Fruit fly (Drosophila melanogaster): ENCODE results near the gene p38c.
A peak's percentile ranks its signal among the peaks of the same experiment; 100 is the strongest.

The p38c gene

DNA sequence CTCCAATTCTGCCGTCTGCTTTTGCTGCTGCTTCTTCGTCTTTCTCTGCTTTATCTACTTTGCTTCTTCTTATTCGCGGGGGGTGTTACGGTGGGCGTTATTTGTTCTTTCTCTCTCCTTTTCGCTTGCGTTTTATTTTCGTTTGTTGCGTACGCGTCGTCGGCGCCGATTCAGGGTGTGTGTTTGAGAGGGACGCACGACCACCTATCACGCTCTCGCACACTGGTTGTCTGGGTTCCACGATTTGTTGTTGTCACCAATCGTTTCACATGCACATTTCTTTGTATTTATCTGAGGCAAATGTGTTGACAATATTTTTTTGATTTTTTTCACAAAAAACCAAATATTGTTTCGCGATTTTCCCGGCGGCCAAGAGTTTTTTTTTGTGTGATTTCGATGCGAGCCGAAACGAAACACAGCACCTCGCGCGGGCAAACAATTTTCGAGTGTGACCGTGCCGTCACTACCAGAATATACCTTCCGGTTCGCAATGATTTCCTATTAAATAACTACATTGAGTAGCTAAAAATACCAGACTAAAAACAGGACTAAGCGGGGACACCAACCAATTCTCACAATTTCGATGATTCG lies 44.6 kb downstream of the p38c start, which contains the start of gene Syx1A (continued):
- TF ChIP-seq sima (GFP tag; optimal IDR thresholded peaks at IDR 0.05): no peak
- no peak for TF ChIP-seq h (optimal IDR thresholded peaks at IDR 0.05)
- TF ChIP-seq fru (optimal IDR thresholded peaks at IDR 0.05): no peak
- no peak for TF ChIP-seq Lpt (GFP tag; optimal IDR thresholded peaks at IDR 0.05)
- TF ChIP-seq nerfin-2 (GFP tag; IDR thresholded peaks at IDR 0.05; ENCODE audit: partially characterized antibody): no peak
- TF ChIP-seq Abd-B (GFP tag; optimal IDR thresholded peaks at IDR 0.05): no peak
- TF ChIP-seq br (optimal IDR thresholded peaks at IDR 0.05): no peak
- TF ChIP-seq CG3726 (GFP tag; IDR thresholded peaks at IDR 0.05): no peak
- no peak for TF ChIP-seq ttk (GFP tag; IDR thresholded peaks at IDR 0.05)
- TF ChIP-seq Atf6 (GFP tag; IDR thresholded peaks at IDR 0.05): no peak
- no peak for TF ChIP-seq corto (GFP tag; optimal IDR thresholded peaks at IDR 0.05)
- TF ChIP-seq CG3281 (GFP tag; optimal IDR thresholded peaks at IDR 0.05): peak; percentile 55
- TF ChIP-seq zfh1 (GFP tag; IDR thresholded peaks at IDR 0.05): no peak
- no peak for TF ChIP-seq rib (GFP tag; IDR thresholded peaks at IDR 0.05)
- no peak for TF ChIP-seq CG12236 (GFP tag; optimal IDR thresholded peaks at IDR 0.05)
- peak; percentile 27 for TF ChIP-seq CG14710 (tag; optimal IDR thresholded peaks at IDR 0.05)
- peak; percentile 13 for TF ChIP-seq HHEX (GFP tag; optimal IDR thresholded peaks at IDR 0.05)
- TF ChIP-seq CG7556 (GFP tag; optimal IDR thresholded peaks at IDR 0.05): no peak
- no peak for TF ChIP-seq lbe (GFP tag; optimal IDR thresholded peaks at IDR 0.05)
- peak; percentile 82 for TF ChIP-seq Med (GFP tag)
- no peak for TF ChIP-seq dmrt99B (tag; optimal IDR thresholded peaks at IDR 0.05)
- TF ChIP-seq CG16815 (GFP tag; optimal IDR thresholded peaks at IDR 0.05): no peak
- no peak for TF ChIP-seq CkIIα-i1 (GFP tag; IDR thresholded peaks at IDR 0.05)
- TF ChIP-seq gro (GFP tag; optimal IDR thresholded peaks at IDR 0.05): peak; percentile 16
- peak; percentile 3 for TF ChIP-seq CG2875 (GFP tag; optimal IDR thresholded peaks at IDR 0.05)
- no peak for TF ChIP-seq grn (GFP tag; optimal IDR thresholded peaks at IDR 0.05)
- peak; percentile 1 for TF ChIP-seq HmgD (GFP tag; optimal IDR thresholded peaks at IDR 0.05)
- no peak for TF ChIP-seq CG17361 (GFP tag; IDR thresholded peaks at IDR 0.05)
- TF ChIP-seq BtbVII (GFP tag; optimal IDR thresholded peaks at IDR 0.05): peak; percentile 36
- TF ChIP-seq nmo (GFP tag; optimal IDR thresholded peaks at IDR 0.05): peak; percentile 29
- TF ChIP-seq CG15011 (GFP tag; optimal IDR thresholded peaks at IDR 0.05): no peak
- no peak for TF ChIP-seq Fer2 (tag; optimal IDR thresholded peaks at IDR 0.05)
- no peak for TF ChIP-seq CG10979 (tag; optimal IDR thresholded peaks at IDR 0.05)
- TF ChIP-seq gfzf (GFP tag; optimal IDR thresholded peaks at IDR 0.05): peak; percentile 97
- TF ChIP-seq knrl (GFP tag; IDR thresholded peaks at IDR 0.05; ENCODE audit: partially characterized antibody): no peak
- no peak for TF ChIP-seq ind (GFP tag; optimal IDR thresholded peaks at IDR 0.05)
- no peak for TF ChIP-seq tup (GFP tag; optimal IDR thresholded peaks at IDR 0.05)
- peak; percentile 54 for TF ChIP-seq MESR4 (GFP tag; optimal IDR thresholded peaks at IDR 0.05)
- TF ChIP-seq shn (GFP tag; optimal IDR thresholded peaks at IDR 0.05): no peak
- no peak for TF ChIP-seq D19A (tag; optimal IDR thresholded peaks at IDR 0.05)
- no peak for TF ChIP-seq CG12299 (tag; optimal IDR thresholded peaks at IDR 0.05)
- no peak for TF ChIP-seq Side (GFP tag; optimal IDR thresholded peaks at IDR 0.05)
- no peak for TF ChIP-seq CG32532 (GFP tag; IDR thresholded peaks at IDR 0.05)
- TF ChIP-seq GATAe (GFP tag; conservative IDR thresholded peaks at IDR 0.05): no peak
- peak; percentile 30 for TF ChIP-seq HmgZ (tag; optimal IDR thresholded peaks at IDR 0.05)
- no peak for TF ChIP-seq pfk (GFP tag; optimal IDR thresholded peaks at IDR 0.05)
- peak; percentile 72 for TF ChIP-seq sqz (GFP tag; optimal IDR thresholded peaks at IDR 0.05)
- peak; percentile 33 for TF ChIP-seq CG15269 (tag; optimal IDR thresholded peaks at IDR 0.05)
- TF ChIP-seq Usf (GFP tag; optimal IDR thresholded peaks at IDR 0.05): no peak
- no peak for TF ChIP-seq zfh2 (GFP tag; optimal IDR thresholded peaks at IDR 0.05)
- TF ChIP-seq fd102C (GFP tag; optimal IDR thresholded peaks at IDR 0.05): no peak
- no peak for TF ChIP-seq Gsc (GFP tag; IDR thresholded peaks at IDR 0.05)

All from whole organism, embryonic.